Worm (Caenorhabditis elegans) whole organism, midembryonic: Measurements from ENCODE around the gene nhr-98.

Source experiments
- tab-1 ChIP-seq: fragments of 200-800 bp; sonication (Bioruptor generic); IDR thresholded peaks from 2 replicates; pipeline ENCODE4 v1.3.6; 2022; ENCODE audit warnings: missing genetic modification characterization, missing compliant biosample characterization
- ztf-29 ChIP-seq: fragments of 200-800 bp; sonication (Bioruptor generic); IDR thresholded peaks from 2 replicates; pipeline ENCODE4 v1.3.6; 2022; ENCODE audit warnings: missing genetic modification reagents, missing genetic modification characterization, missing compliant biosample characterization

DNA sequence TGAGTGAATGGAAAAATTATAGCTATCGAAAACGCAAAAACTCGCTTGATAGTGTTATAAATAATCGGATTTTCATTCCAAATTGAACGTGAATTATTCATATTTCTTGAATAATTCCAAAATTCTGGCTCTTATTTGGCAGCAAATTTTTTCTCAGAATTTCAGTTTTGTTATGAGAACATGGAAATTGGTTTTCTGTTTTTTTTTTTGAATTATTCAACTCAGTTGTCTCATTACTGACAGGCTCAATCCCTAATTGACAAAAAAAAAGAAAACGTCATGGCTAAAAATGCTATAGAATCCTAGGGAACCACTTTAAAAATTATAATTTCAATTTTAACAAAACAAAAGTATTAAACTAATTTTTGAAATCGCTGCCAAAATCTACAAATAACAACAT, 4.5 kb upstream of the nhr-98 start, which contains the start of gene srh-35:
- no peak for TF ChIP-seq tab-1 (GFP tag; lab: Robert Waterston, UW)
- no peak for TF ChIP-seq ztf-29 (GFP tag; lab: Robert Waterston, UW)
